Worm (Caenorhabditis elegans): ENCODE data around the gene ZK970.8.

ZK970.8 gene

DNA sequence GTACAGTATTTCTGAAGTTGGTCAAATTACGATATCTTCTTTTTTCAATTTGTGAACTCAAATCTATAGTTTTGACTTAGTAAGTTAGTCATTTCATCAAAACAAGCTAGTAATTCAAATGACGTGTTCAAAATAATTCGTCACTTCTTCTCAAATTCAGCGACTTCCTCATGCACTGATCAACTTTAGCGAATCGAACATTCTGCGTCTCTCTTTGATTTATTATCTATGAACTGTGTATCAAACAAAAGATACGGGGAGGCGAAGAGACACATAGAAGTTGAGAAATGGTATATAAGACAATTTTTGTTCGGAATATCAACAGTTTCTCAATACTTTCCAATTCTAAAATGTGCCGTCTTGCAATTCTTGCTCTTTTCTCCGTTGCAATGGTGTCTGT is 2.5 kb downstream of the ZK970.8 start, which contains the start of gene srlf-34:
srlf-34 (plus strand) TSS at position 321 of the 400 bp plus-strand sequence.
- no peak for TF ChIP-seq him-1 (tag; optimal IDR thresholded peaks at IDR 0.05)
- no peak for TF ChIP-seq W03F9.2 (tag; optimal IDR thresholded peaks at IDR 0.05)
- no peak for TF ChIP-seq dao-5 (tag; optimal IDR thresholded peaks at IDR 0.05)

DNA sequence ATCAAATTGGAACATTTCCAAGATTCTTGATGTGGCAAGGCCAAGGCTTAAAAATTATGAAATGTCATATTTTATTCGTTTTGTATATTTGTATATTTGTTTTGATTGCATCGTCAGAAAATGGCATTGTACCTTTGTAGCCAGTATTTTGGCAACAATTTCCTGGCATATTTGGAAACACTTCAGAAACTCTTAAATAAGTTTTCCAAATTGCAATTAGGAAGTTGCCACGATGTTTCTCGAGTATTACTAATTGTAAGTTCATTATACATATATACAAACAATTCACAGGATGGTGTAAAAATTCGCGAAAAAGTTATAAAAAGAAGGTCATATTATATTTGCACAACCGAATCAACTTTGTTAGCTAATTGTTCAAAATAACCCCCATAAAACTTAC is 5.8 kb downstream of the ZK970.8 start, which contains the start of gene idpp-8:
idpp-8 (plus strand) TSS at position 301 of the 400 bp plus-strand sequence.
- TF ChIP-seq him-1 (tag; optimal IDR thresholded peaks at IDR 0.05) (no peak), W03F9.2 (tag; optimal IDR thresholded peaks at IDR 0.05) (no peak), dao-5 (tag; optimal IDR thresholded peaks at IDR 0.05) (no peak)

DNA sequence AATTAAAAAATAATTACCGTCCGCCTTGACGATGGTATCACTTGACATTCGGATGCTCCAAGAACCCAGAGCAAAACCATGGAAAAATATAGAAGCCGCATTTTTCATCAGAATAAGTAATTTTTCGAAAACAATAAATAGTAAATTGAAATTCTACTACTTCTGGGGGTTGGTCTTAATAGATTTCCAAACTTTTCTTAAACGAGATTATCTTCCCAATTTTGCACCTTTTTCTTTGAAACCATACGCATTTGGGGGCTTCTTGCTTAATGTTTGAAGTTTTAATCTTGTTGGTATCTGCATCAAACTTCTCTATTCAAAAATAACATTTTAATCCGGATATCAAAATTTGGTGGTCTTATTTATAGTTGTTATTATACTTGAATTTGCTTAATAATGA is 6.7 kb downstream of the ZK970.8 start, which contains the start of gene gcy-5:
gcy-5 (minus strand) TSS at position 101 of the 400 bp plus-strand sequence.
- TF ChIP-seq dao-5 (tag; optimal IDR thresholded peaks at IDR 0.05) (no peak), W03F9.2 (tag; optimal IDR thresholded peaks at IDR 0.05) (no peak), him-1 (tag; optimal IDR thresholded peaks at IDR 0.05) (no peak)

DNA sequence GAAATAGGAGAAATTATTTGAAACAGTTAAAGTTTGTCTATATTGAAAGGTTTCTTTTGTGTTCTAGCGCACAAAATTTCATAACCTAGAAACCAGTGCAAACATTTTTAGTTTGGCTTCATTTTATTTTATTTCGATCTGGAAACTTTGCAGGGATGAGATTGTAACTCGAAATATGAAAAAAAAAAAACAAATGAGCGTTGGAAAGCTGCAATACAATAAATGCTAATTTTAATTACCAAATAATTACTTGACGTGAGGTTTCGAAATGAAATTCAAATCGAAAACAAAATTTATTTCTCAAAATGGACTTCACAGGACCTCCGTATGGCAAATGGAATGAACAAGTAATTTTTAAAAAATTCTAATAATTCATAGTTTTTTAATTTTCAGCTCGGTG is 7.6 kb downstream of the ZK970.8 start, which contains the start of gene M02G9.4:
M02G9.4 (plus strand) TSS at position 301 of the 400 bp plus-strand sequence.
- TF ChIP-seq dao-5 (tag; optimal IDR thresholded peaks at IDR 0.05) (no peak), W03F9.2 (tag; optimal IDR thresholded peaks at IDR 0.05) (no peak), him-1 (tag; optimal IDR thresholded peaks at IDR 0.05) (no peak)

DNA sequence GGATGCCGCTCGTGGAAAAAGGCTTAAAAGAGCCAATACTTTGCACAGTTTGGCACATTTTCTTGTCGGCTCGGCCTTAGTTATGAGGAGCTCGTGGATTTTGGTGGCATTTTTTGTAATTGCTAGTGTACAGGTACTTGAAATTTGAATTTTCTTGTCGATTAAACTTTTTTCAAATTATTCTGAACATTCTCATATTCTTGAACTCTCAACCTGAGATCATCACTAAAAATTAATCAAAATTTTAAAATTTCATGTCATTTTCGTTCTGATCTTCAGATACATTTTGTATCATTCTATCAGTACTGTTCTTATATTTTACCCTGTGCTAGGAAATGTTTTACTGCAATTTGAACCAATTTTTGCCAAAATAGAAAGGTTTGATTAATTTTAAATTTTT is 12.0 kb downstream of the ZK970.8 start, which contains the start of gene idpp-4:
idpp-4 (plus strand) TSS at position 51 of the 400 bp plus-strand sequence.
- TF ChIP-seq W03F9.2 (tag; optimal IDR thresholded peaks at IDR 0.05) (no peak), him-1 (tag; optimal IDR thresholded peaks at IDR 0.05) (no peak), dao-5 (tag; optimal IDR thresholded peaks at IDR 0.05) (no peak)

DNA sequence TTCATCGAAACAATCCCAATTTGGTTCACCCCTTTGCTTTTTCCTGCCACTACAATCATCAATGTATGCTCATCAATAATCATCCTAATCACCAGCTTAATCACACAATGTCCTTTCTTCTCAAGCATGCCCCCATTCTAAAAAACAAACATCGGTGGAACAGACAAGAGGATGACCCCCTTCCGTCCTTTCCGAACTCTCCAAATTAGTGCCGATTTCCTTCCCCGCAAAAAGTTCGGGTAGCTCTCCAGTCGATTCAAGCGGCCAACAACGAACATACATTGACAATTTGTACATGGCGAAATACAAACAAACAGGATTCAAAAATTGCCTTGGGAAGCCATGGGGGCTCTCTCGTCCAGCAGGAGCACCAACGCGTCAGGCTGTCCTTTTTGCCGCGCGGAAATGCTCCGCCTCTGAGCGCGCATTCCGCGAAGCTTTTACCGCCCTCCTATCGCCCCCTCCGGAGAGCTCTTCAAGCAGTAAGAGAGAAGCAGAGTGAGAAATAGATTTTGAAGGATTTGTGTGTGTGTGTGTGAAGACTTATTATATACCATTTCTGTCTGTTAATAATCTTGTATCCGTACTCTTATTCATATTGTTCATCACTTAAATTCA is 16.3 kb downstream of the ZK970.8 start, which contains the start of gene appg-1:
appg-1 (plus strand) TSS at position 427 of the 618 bp plus-strand sequence.
- TF ChIP-seq W03F9.2 (tag; optimal IDR thresholded peaks at IDR 0.05) (no peak), him-1 (tag; optimal IDR thresholded peaks at IDR 0.05) (no peak), dao-5 (tag; optimal IDR thresholded peaks at IDR 0.05) (no peak)

DNA sequence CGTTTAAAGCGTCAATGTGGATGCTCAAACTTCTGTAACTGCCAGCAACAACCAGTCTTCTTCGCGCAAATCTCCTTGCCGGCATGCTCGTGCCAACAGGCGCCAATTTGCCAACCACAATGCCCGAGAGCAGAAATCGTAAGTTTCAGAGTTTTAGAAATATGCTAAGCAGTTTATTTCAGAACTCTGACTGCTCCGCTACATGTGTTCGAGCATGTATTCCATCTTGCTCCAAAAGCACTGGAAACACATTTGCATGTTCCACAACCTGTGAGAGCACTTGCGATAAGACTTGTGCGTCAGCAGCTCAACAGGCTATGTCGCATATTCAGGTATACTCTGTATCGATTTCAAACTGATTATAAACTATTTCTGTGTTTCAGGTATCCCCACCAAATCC is 20.3 kb downstream of the ZK970.8 start:
- TF ChIP-seq W03F9.2 (tag; optimal IDR thresholded peaks at IDR 0.05), result no peak
- TF ChIP-seq dao-5 (tag; optimal IDR thresholded peaks at IDR 0.05), result no peak
- TF ChIP-seq him-1 (tag; optimal IDR thresholded peaks at IDR 0.05), result no peak

DNA sequence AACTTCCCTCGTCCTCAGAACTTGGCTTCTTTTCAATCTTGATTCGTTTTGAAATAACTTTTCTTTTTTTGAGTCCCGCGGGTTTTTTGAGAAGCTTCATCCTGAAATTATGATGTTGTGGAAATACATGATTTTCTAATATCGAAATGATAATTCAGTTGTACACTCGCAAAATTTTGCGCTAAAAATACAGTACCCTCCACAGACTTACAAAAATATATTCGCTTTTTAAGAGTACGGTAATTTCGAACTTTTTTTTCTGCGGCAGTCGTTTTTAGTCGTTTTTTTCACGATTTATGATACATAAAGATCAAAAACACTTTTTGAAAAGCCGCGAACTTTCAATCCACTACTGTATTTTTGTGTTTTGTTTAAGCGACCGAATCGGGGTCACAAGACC is 35.6 kb downstream of the ZK970.8 start, which contains the start of gene pro-2:
pro-2 (minus strand) TSS at position 101 of the 400 bp plus-strand sequence.
- no peak for TF ChIP-seq W03F9.2 (tag; optimal IDR thresholded peaks at IDR 0.05)
- no peak for TF ChIP-seq dao-5 (tag; optimal IDR thresholded peaks at IDR 0.05)
- no peak for TF ChIP-seq him-1 (tag; optimal IDR thresholded peaks at IDR 0.05)

DNA sequence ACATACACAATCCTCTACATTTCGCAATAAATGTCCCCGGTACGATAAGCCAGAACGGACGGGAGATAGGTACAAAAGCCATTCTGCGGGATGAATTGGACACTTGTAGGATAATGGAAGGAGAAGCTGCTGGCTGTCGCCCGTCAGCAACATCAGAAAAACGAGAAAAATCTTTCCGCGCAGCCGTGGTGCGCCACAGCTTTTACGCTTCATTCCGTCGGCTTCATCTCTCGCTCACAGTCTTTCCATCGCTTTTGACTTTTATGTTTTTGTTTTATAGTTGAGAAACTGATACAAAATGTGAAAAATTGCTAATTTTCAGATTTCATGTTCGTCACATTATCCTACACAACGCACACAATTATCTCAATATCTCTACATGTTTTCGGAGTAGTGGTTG is 36.6 kb downstream of the ZK970.8 start, which contains the start of gene C07E3.10:
C07E3.10 (plus strand) TSS at position 301 of the 400 bp plus-strand sequence.
- TF ChIP-seq dao-5 (tag; optimal IDR thresholded peaks at IDR 0.05) (no peak), W03F9.2 (tag; optimal IDR thresholded peaks at IDR 0.05) (no peak), him-1 (tag; optimal IDR thresholded peaks at IDR 0.05) (no peak)

DNA sequence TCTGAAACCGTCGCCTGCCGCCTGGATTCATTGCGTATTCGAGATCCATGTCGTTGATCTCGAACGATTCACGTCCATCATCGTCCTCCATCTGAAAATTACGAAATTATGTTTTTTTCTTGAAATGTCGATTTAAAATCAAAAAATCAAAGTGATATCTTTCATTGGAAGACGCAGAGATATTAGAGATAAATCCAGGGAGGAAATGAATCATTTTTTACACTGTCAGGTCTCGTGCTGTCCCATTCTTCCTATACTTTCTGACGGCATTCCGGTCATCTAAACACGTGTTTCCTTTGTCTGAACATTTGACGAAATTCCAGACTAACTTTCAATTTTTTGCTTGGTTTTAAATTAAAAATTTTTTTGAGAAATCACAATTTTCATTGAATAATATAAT is 40.5 kb downstream of the ZK970.8 start, which contains the start of gene stip-1:
stip-1 (minus strand) TSS at position 98 of the 400 bp plus-strand sequence.
- TF ChIP-seq W03F9.2 (tag; optimal IDR thresholded peaks at IDR 0.05), result no peak
- TF ChIP-seq dao-5 (tag; optimal IDR thresholded peaks at IDR 0.05), result no peak
- no peak for TF ChIP-seq him-1 (tag; optimal IDR thresholded peaks at IDR 0.05)

DNA sequence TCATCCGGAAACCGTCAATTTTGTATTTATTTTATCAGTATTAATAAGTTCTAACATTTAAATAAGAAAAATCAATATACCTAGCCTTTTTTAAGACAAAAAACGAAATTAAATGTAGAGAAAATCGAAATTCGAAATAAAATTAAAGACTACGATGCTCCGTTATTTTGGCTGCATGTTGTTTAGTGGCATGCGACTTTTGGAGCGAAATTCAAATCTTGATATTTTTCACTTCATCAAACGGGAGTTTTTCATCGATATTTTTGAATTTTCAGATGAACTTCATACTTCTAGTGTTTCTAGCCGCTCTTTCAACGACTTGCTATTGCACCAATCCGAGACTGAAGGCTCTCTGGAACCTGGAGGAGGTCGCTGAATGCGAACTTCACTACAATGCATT is 41.0 kb downstream of the ZK970.8 start, which contains the start of gene C07E3.9:
C07E3.9 (plus strand) TSS at position 270 of the 400 bp plus-strand sequence.
- TF ChIP-seq W03F9.2 (tag; optimal IDR thresholded peaks at IDR 0.05) (no peak), dao-5 (tag; optimal IDR thresholded peaks at IDR 0.05) (no peak), him-1 (tag; optimal IDR thresholded peaks at IDR 0.05) (no peak)

DNA sequence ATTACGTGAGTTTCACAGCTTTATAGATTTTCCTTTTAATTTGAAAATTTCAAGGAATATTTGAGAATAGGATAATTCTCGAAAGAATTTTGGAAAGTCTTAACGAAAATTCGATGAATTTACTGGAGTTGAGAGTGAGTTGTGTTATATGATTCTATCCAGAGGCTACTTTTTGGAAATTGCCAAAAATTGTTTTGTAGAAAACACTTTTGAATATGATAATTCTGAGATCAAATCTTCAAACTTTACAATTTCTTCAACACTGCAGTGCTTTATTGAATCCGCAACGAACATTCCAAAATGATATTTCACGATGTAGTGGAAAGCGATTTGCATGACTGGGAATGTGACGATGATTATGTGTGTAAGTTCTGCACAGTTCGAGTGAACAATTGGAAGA is 42.5 kb downstream of the ZK970.8 start, which contains the start of gene C07E3.8:
C07E3.8 (plus strand) TSS at position 301 of the 400 bp plus-strand sequence.
- no peak for TF ChIP-seq dao-5 (tag; optimal IDR thresholded peaks at IDR 0.05)
- no peak for TF ChIP-seq him-1 (tag; optimal IDR thresholded peaks at IDR 0.05)

DNA sequence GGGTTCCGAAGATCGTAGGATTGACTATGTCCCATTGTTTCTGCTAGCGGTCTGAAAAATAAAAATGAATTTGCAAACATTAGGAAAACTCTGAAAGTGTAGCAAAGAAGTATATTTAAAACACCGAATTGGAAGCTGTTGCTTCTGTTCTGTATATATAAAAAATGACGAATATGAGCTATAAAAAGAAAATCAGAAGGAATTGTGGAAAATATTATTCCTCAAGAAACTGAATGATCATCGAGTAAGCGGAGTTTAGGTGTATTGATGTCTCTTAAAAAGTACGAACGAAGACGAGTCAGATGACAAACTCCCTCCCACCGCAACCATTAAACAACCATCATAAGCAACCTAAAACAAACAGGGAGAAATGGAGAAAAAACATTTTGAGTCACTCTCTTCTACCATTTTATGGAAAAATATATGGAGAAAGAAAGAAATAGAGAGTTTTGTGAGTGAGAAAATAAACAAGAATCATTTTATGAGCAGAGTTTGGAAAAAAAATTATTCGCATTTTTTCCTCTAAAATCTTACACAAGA is 48.1 kb downstream of the ZK970.8 start, which contains the start of gene C07E3.3:
C07E3.3 (minus strand) TSS at position 51 of the 540 bp plus-strand sequence.
- TF ChIP-seq him-1 (tag; optimal IDR thresholded peaks at IDR 0.05), result no peak
- no peak for TF ChIP-seq dao-5 (tag; optimal IDR thresholded peaks at IDR 0.05)
- no peak for TF ChIP-seq W03F9.2 (tag; optimal IDR thresholded peaks at IDR 0.05)
